Worm (Caenorhabditis elegans) whole organism, young adult: ENCODE data around the gene C18G1.7.

Source experiments
- B0019.2 ChIP-seq: fragments of 200-800 bp; sonication (Bioruptor generic); conservative IDR thresholded peaks from 2 replicates; pipeline ENCODE4 v1.3.6; 2022; ENCODE audit warnings: missing genetic modification reagents, missing genetic modification characterization, missing compliant biosample characterization
- B0035.1 ChIP-seq: sonication (generic microtip); optimal IDR thresholded peaks from 2 replicates; lab custom pipeline; 2016; ENCODE audit warnings: missing genetic modification characterization, mild to moderate bottlenecking, missing compliant biosample characterization, missing genotype, missing genetic modification reagents
- C06A6.2 ChIP-seq: fragments of 200-800 bp; sonication (Bioruptor generic); conservative IDR thresholded peaks from 2 replicates; pipeline ENCODE4 v1.3.6; 2022; ENCODE audit warnings: missing genetic modification characterization, missing compliant biosample characterization
- F57C9.4 ChIP-seq: sonication (generic microtip); optimal IDR thresholded peaks from 2 replicates; lab custom pipeline; 2017; ENCODE audit warnings: mild to moderate bottlenecking, missing genetic modification characterization, missing compliant biosample characterization
- Y53G8AR.9 ChIP-seq: fragments of 200-800 bp; sonication (Bioruptor generic); conservative IDR thresholded peaks from 2 replicates; pipeline ENCODE4 v1.3.6; 2022; ENCODE audit warnings: missing genetic modification reagents, missing genetic modification characterization, missing compliant biosample characterization
- Y95B8A.8 ChIP-seq: fragments of 200-800 bp; sonication (Bioruptor generic); IDR thresholded peaks from 2 replicates; pipeline ENCODE4 v1.3.6; 2022; ENCODE audit warnings: missing genetic modification reagents, missing genetic modification characterization, missing compliant biosample characterization
- ama-1 ChIP-seq, 3 experiments: fragments of 150-350 bp in 1 of 3; sonication (generic microtip) in 2 of 3; optimal IDR thresholded peaks; 2 replicates each; lab custom pipeline; 2014 to 2018; ENCODE audit warnings: missing biosample characterization in 2 of 3, missing genetic modification characterization in 2 of 3, missing genetic modification reagents in 2 of 3
- athp-1 ChIP-seq: sonication (generic microtip); optimal IDR thresholded peaks from 2 replicates; lab custom pipeline; 2017; ENCODE audit warnings: mild to moderate bottlenecking, missing genetic modification characterization, missing compliant biosample characterization
- attf-3 ChIP-seq: fragments of 200-800 bp; sonication (Bioruptor generic); conservative IDR thresholded peaks from 2 replicates; pipeline ENCODE4 v1.3.6; 2022; ENCODE audit warnings: missing genetic modification reagents, missing genetic modification characterization, missing compliant biosample characterization
- bed-1 ChIP-seq: fragments of 200-800 bp; sonication (Bioruptor generic); IDR thresholded peaks from 2 replicates; pipeline ENCODE4 v1.3.6; 2022; ENCODE audit warnings: missing genetic modification reagents, missing genetic modification characterization, missing compliant biosample characterization
- cebp-1 ChIP-seq, 2 experiments: fragments of 200-800 bp in 1 of 2; sonication (Bioruptor generic) in 1 of 2; sonication (generic microtip) in 1 of 2; IDR thresholded peaks in 1 of 2; optimal IDR thresholded peaks in 1 of 2; 2 replicates each; pipeline versions ENCODE4 v1.3.6 to Lab custom; 2017 to 2022; ENCODE audit warnings: missing compliant biosample characterization in 2 of 2, missing genetic modification characterization in 2 of 2, mild to moderate bottlenecking in 1 of 2, missing genetic modification reagents in 1 of 2, moderate library complexity in 1 of 2
- ceh-27 ChIP-seq: fragments of 200-800 bp; sonication (Bioruptor generic); optimal IDR thresholded peaks from 2 replicates; lab custom pipeline; 2018; ENCODE audit warnings: mild to moderate bottlenecking, missing genetic modification characterization, moderate library complexity, missing compliant biosample characterization
- die-1 ChIP-seq: sonication (generic microtip); optimal IDR thresholded peaks from 2 replicates; lab custom pipeline; 2016; ENCODE audit warnings: missing genotype, mild to moderate bottlenecking, missing genetic modification characterization, missing compliant biosample characterization
- egl-44 ChIP-seq: fragments of 200-800 bp; sonication (Bioruptor generic); IDR thresholded peaks from 2 replicates; pipeline ENCODE4 v1.3.6; 2022; ENCODE audit warnings: missing genetic modification reagents, missing genetic modification characterization, missing compliant biosample characterization
- fkh-3 ChIP-seq: sonication (generic microtip); optimal IDR thresholded peaks from 2 replicates; lab custom pipeline; 2016; ENCODE audit warnings: mild to moderate bottlenecking, missing genetic modification characterization, missing compliant biosample characterization
- hmg-1.2 ChIP-seq: fragments of 200-800 bp; sonication (Bioruptor generic); IDR thresholded peaks from 2 replicates; pipeline ENCODE4 v1.3.6; 2022; ENCODE audit warnings: missing genetic modification reagents, missing genetic modification characterization, missing compliant biosample characterization
- hsf-1 ChIP-seq: fragments of 200-800 bp; sonication (Bioruptor generic); IDR thresholded peaks from 2 replicates; pipeline ENCODE4 v1.3.6; 2022; ENCODE audit warnings: missing genetic modification reagents, missing genetic modification characterization, missing compliant biosample characterization
- lag-1 ChIP-seq: fragments of 200-800 bp; sonication (Bioruptor generic); IDR thresholded peaks from 2 replicates; pipeline ENCODE4 v1.3.6; 2022; ENCODE audit warnings: missing genetic modification reagents, missing genetic modification characterization, missing compliant biosample characterization
- let-607 ChIP-seq, 2 experiments: fragments of 200-800 bp in 1 of 2; sonication (Bioruptor generic) in 1 of 2; sonication (generic microtip) in 1 of 2; optimal IDR thresholded peaks; 2 replicates each; lab custom pipeline; 2016 to 2018; ENCODE audit warnings: mild to moderate bottlenecking in 2 of 2, missing compliant biosample characterization in 2 of 2, missing genetic modification characterization in 2 of 2, moderate library complexity in 2 of 2, missing genotype in 1 of 2
- lin-40 ChIP-seq: sonication (generic microtip); optimal IDR thresholded peaks from 2 replicates; lab custom pipeline; 2016; ENCODE audit warnings: missing genetic modification characterization, mild to moderate bottlenecking, missing compliant biosample characterization, missing genotype, missing genetic modification reagents
- lin-54 ChIP-seq: fragments of 200-800 bp; sonication (Bioruptor generic); optimal IDR thresholded peaks from 2 replicates; lab custom pipeline; 2018; ENCODE audit warnings: mild to moderate bottlenecking, missing genetic modification characterization, missing compliant biosample characterization
- lir-1 ChIP-seq: fragments of 200-800 bp; sonication (Bioruptor generic); conservative IDR thresholded peaks from 2 replicates; pipeline ENCODE4 v1.3.6; 2022; ENCODE audit warnings: missing genetic modification reagents, missing genetic modification characterization, missing compliant biosample characterization
- lsl-1 ChIP-seq: fragments of 200-800 bp; sonication (Bioruptor generic); optimal IDR thresholded peaks from 2 replicates; lab custom pipeline; 2018; ENCODE audit warnings: mild to moderate bottlenecking, missing genetic modification characterization, moderate library complexity, missing compliant biosample characterization
- lsy-27 ChIP-seq: sonication (generic microtip); optimal IDR thresholded peaks from 2 replicates; lab custom pipeline; 2017; ENCODE audit warnings: missing genetic modification characterization, mild to moderate bottlenecking, missing compliant biosample characterization, antibody characterized with exemption, missing genotype, borderline replicate concordance; ENCODE audit not compliant: insufficient read depth
- madf-10 ChIP-seq: sonication (generic microtip); optimal IDR thresholded peaks from 2 replicates; lab custom pipeline; 2016; ENCODE audit warnings: mild to moderate bottlenecking, missing genetic modification characterization, missing compliant biosample characterization
- madf-3 ChIP-seq: fragments of 200-800 bp; sonication (Bioruptor generic); IDR thresholded peaks from 2 replicates; pipeline ENCODE4 v1.3.6; 2022; ENCODE audit warnings: missing genetic modification reagents, missing genetic modification characterization, missing compliant biosample characterization
- madf-6 ChIP-seq: fragments of 200-800 bp; sonication (Bioruptor generic); IDR thresholded peaks from 2 replicates; pipeline ENCODE4 v1.3.6; 2022; ENCODE audit warnings: missing genetic modification reagents, missing genetic modification characterization, missing compliant biosample characterization
- mxl-1 ChIP-seq: sonication (generic microtip); optimal IDR thresholded peaks from 2 replicates; lab custom pipeline; 2016; ENCODE audit warnings: missing genetic modification characterization, missing compliant biosample characterization
- nfyb-1 ChIP-seq: fragments of 200-800 bp; sonication (Bioruptor generic); IDR thresholded peaks from 2 replicates; pipeline ENCODE4 v1.3.6; 2022; ENCODE audit warnings: missing genetic modification reagents, missing genetic modification characterization, missing compliant biosample characterization
- nhr-80 ChIP-seq: sonication (generic microtip); optimal IDR thresholded peaks from 2 replicates; lab custom pipeline; 2016; ENCODE audit warnings: missing genetic modification characterization, missing compliant biosample characterization
- pbrm-1 ChIP-seq: fragments of 200-800 bp; sonication (Bioruptor generic); IDR thresholded peaks from 2 replicates; pipeline ENCODE4 v1.3.6; 2022; ENCODE audit warnings: missing genetic modification reagents, missing genetic modification characterization, missing compliant biosample characterization
- sdz-38 ChIP-seq: sonication (generic microtip); optimal IDR thresholded peaks from 2 replicates; lab custom pipeline; 2016; ENCODE audit warnings: missing genotype, missing genetic modification characterization, missing compliant biosample characterization
- snpc-3.4 ChIP-seq: sonication (generic microtip); optimal IDR thresholded peaks from 2 replicates; lab custom pipeline; 2017; ENCODE audit warnings: missing genetic modification characterization, mild to moderate bottlenecking, missing compliant biosample characterization, antibody characterized with exemption, moderate library complexity, missing genotype, missing genetic modification reagents
- somi-1 ChIP-seq: fragments of 200-800 bp; sonication (Bioruptor generic); optimal IDR thresholded peaks from 2 replicates; lab custom pipeline; 2018; ENCODE audit warnings: mild to moderate bottlenecking, missing genetic modification characterization, missing compliant biosample characterization
- sptf-2 ChIP-seq: fragments of 200-800 bp; sonication (Bioruptor generic); optimal IDR thresholded peaks from 2 replicates; lab custom pipeline; 2018; ENCODE audit warnings: mild to moderate bottlenecking, missing genetic modification characterization, missing compliant biosample characterization
- tbp1 ChIP-seq: fragments of 200-800 bp; sonication (Bioruptor generic); optimal IDR thresholded peaks from 2 replicates; lab custom pipeline; 2018; ENCODE audit warnings: mild to moderate bottlenecking, missing genetic modification characterization, missing compliant biosample characterization
- tbx-9 ChIP-seq: sonication (generic microtip); optimal IDR thresholded peaks from 2 replicates; lab custom pipeline; 2016; ENCODE audit warnings: borderline replicate concordance, missing genetic modification characterization, inconsistent platforms, missing compliant biosample characterization
- unc-62 ChIP-seq: fragments of 150-350 bp; optimal IDR thresholded peaks from 2 replicates; lab custom pipeline; 2014; ENCODE audit warnings: missing biosample characterization, missing genetic modification reagents, missing genetic modification characterization
- ztf-28 ChIP-seq: fragments of 200-800 bp; sonication (Bioruptor generic); IDR thresholded peaks from 2 replicates; pipeline ENCODE4 v1.3.6; 2022; ENCODE audit warnings: missing genetic modification reagents, missing genetic modification characterization, missing compliant biosample characterization
- ztf-6 ChIP-seq: fragments of 200-800 bp; sonication (Bioruptor generic); IDR thresholded peaks from 2 replicates; pipeline ENCODE4 v1.3.6; 2022; ENCODE audit warnings: missing genetic modification reagents, missing genetic modification characterization, missing compliant biosample characterization

C18G1.7 gene

DNA sequence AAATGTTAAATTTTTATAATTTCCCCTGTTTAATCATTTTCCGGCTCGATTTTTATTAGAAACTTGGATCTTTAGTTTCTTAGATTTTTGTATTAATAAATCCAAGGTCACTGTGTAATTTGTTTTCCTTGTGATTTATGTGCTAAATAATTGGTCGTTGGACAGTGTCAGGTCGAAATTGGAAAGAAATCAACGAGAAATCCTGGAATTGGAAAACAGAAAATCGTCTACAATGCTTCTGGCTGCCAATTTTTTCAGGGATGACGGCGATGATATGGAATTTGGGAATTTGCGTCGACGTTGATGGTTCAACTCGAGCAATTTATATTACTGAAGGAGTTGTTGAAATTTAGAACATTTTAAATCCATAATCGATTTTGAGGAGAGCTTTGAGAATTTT is 10.8 kb upstream of the C18G1.7 start (continued):
- TF ChIP-seq lsy-27 (tag; lab: Kevin White, UChicago) (no peak), lag-1 (GFP tag; lab: Robert Waterston, UW) (no peak), ceh-27 (no peak), athp-1 (no peak), lin-54 (GFP tag; lab: Kevin White, UChicago) (peak; percentile 17), lin-40 (tag; lab: Kevin White, UChicago) (no peak), pbrm-1 (GFP tag; lab: Robert Waterston, UW) (no peak), tbx-9 (tag; lab: Kevin White, UChicago) (no peak), let-607 (tag; optimal IDR thresholded peaks at IDR 0.05; lab: Kevin White, UChicago) (no peak), lir-1 (no peak)

ce11 chrV:4737727-4738126 is 7.6 kb upstream of the C18G1.7 start, which contains the start of gene F39G3.2:
Gene F39G3.2 (plus strand): TSS chrV:4737831.
- TF ChIP-seq B0019.2 (no peak), snpc-3.4 (tag; lab: Kevin White, UChicago) (no peak), nhr-80 (tag; lab: Kevin White, UChicago) (peak; percentile 74)

DNA sequence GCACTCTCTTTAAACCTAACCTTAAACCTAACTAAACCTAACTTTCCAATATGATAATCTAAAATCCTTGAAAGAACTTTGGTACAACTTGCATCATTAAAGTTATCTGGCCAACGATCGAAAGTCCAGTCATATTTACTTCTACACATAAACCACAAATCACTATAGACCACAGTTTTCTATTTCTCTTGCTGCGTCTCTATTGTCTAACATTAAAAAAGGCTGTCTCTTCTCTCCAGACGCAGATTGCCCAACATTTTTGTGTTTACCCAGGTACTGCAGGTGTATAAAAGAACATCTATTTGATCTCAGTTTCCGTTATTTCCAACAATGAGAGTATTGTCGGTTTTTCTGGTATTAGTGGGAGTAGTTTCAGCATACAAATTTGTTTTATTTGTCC is 3.2 kb upstream of the C18G1.7 start, which contains the start of gene ugt-61:
ugt-61 (plus strand) TSS at position 233 of the 400 bp plus-strand sequence.
- peak; percentile 16 for TF ChIP-seq nhr-80 (tag; lab: Kevin White, UChicago)
- TF ChIP-seq Y53G8AR.9 (GFP tag; lab: Robert Waterston, UW) = no peak
- peak; percentile 51; the same call in 1 of the 2 replicates for TF ChIP-seq hmg-1.2 (GFP tag; lab: Robert Waterston, UW)
- TF ChIP-seq, all 124 proteins: peak for 2

DNA sequence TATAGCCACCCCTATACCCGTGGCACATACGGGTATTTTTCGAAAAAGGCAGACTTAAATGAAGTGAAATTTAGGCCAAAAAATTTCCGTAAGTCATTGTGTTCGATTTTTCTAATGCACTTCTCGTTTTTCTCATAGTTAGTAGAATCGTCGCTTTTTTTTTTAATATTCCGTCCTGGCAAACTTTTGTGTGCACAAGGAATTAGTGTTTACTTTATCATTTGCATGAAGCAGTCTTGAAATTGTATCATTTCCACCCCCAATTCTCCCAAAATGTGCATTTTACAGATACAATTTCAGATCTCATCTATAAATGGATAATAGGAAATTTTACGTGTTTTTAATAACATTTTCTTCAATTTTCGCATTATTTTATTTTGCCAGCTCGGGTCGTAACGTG is 4.9 kb downstream of the C18G1.7 start, which contains the start of gene C18G1.6:
C18G1.6 (plus strand) TSS at position 301 of the 400 bp plus-strand sequence.
- TF ChIP-seq lsl-1 (no peak), nfyb-1 (no peak), C06A6.2 (no peak), lin-40 (tag; lab: Kevin White, UChicago) (no peak), ztf-6 (GFP tag; lab: Robert Waterston, UW) (no peak), hsf-1 (GFP tag; lab: Robert Waterston, UW) (no peak), attf-3 (GFP tag; lab: Robert Waterston, UW) (no peak), fkh-3 (tag; lab: Kevin White, UChicago) (no peak), bed-1 (GFP tag; lab: Robert Waterston, UW) (no peak), lsy-27 (tag; lab: Kevin White, UChicago) (no peak), tbp1 (GFP tag; lab: Kevin White, UChicago) (no peak), ama-1 (optimal IDR thresholded peaks at IDR 0.05; lab: Kevin White, UChicago) (no peak), ama-1 (GFP tag; optimal IDR thresholded peaks at IDR 0.05; lab: Kevin White, UChicago) (no peak), ztf-28 (GFP tag; lab: Robert Waterston, UW) (no peak)

- TF ChIP-seq sptf-2 (GFP tag; lab: Kevin White, UChicago) (no peak), madf-3 (GFP tag; lab: Robert Waterston, UW) (0 out of 2 replicates have a peak, but pooled peaks have one; percentile 61), B0019.2 (peak; percentile 45), madf-6 (GFP tag; lab: Robert Waterston, UW) (peak; percentile 96), egl-44 (GFP tag; lab: Robert Waterston, UW) (no peak), F57C9.4 (tag; lab: Kevin White, UChicago) (no peak), ztf-28 (GFP tag; lab: Robert Waterston, UW) (peak; percentile 84), sdz-38 (tag; lab: Kevin White, UChicago) (no peak), mxl-1 (no peak), madf-10 (no peak), unc-62 (GFP tag; lab: Kevin White, UChicago) (no peak), cebp-1 (GFP tag; IDR thresholded peaks at IDR 0.05; lab: Robert Waterston, UW) (no peak), cebp-1 (tag; optimal IDR thresholded peaks at IDR 0.05; lab: Kevin White, UChicago) (no peak), Y95B8A.8 (GFP tag; lab: Robert Waterston, UW) (peak; percentile 75; the same call in 1 of the 2 replicates), die-1 (tag; lab: Kevin White, UChicago) (no peak), somi-1 (no peak), B0035.1 (no peak), lsy-27 (tag; lab: Kevin White, UChicago) (no peak)
Observed at ce11 chrV:4754123-4754522, 8.8 kb downstream of the C18G1.7 start, which contains the start of gene hil-4. Gene hil-4 (plus strand): TSS chrV:4754313.
